Worm (Caenorhabditis elegans): ENCODE results near the gene idpc-1.

The idpc-1 gene

ce11 chrIII:11426906-11427305 lies at the start of gene idpc-1:
Gene idpc-1, plus strand, starts transcription at chrIII:11427206.
- TF ChIP-seq lin-13 (tag; optimal IDR thresholded peaks at IDR 0.05) (no peak), bed-3 (GFP tag; optimal IDR thresholded peaks at IDR 0.05) (no peak), tbx-8 (GFP tag; optimal IDR thresholded peaks at IDR 0.05) (no peak), snpc-4 (tag; optimal IDR thresholded peaks at IDR 0.05) (no peak), nhr-237 (tag; optimal IDR thresholded peaks at IDR 0.05) (no peak), mab-5 (tag; optimal IDR thresholded peaks at IDR 0.05) (no peak), nhr-76 (tag; optimal IDR thresholded peaks at IDR 0.05) (no peak), ces-1 (GFP tag; optimal IDR thresholded peaks at IDR 0.05) (no peak), mls-2 (tag; optimal IDR thresholded peaks at IDR 0.05) (no peak), nhr-2 (tag; optimal IDR thresholded peaks at IDR 0.05) (no peak), nhr-12 (tag; optimal IDR thresholded peaks at IDR 0.05) (no peak), zip-8 (tag; optimal IDR thresholded peaks at IDR 0.05) (no peak), hlh-1 (tag; optimal IDR thresholded peaks at IDR 0.05) (no peak), pha-4 (tag; optimal IDR thresholded peaks at IDR 0.05) (no peak)

- no peak for TF ChIP-seq lin-13 (tag; optimal IDR thresholded peaks at IDR 0.05)
- no peak for TF ChIP-seq mep-1 (tag; optimal IDR thresholded peaks at IDR 0.05)
Observed at ce11 chrIII:11377880-11378279, 49.1 kb upstream of the idpc-1 start, which contains the start of gene dpy-18. Gene dpy-18, minus strand, starts transcription at chrIII:11377980.

- TF ChIP-seq zip-8 (tag; optimal IDR thresholded peaks at IDR 0.05) (no peak), unc-120 (tag; optimal IDR thresholded peaks at IDR 0.05; ENCODE audit: poor library complexity, severe bottlenecking) (no peak), lsy-2 (tag; optimal IDR thresholded peaks at IDR 0.05) (no peak), nhr-12 (tag; optimal IDR thresholded peaks at IDR 0.05) (no peak), nhr-28 (tag; optimal IDR thresholded peaks at IDR 0.05) (no peak), nhr-76 (tag; optimal IDR thresholded peaks at IDR 0.05) (no peak), pha-4 (tag; optimal IDR thresholded peaks at IDR 0.05) (no peak)
Observed at ce11 chrIII:11378450-11378849, 48.6 kb upstream of the idpc-1 start.

- TF ChIP-seq mab-5 (tag; optimal IDR thresholded peaks at IDR 0.05) (no peak), nhr-237 (tag; optimal IDR thresholded peaks at IDR 0.05) (no peak), unc-120 (tag; optimal IDR thresholded peaks at IDR 0.05; ENCODE audit: poor library complexity, severe bottlenecking) (no peak), snpc-4 (tag; optimal IDR thresholded peaks at IDR 0.05) (no peak), ces-1 (GFP tag; optimal IDR thresholded peaks at IDR 0.05) (no peak), lin-13 (tag; optimal IDR thresholded peaks at IDR 0.05) (no peak), flh-1 (GFP tag; optimal IDR thresholded peaks at IDR 0.05) (no peak), blmp-1 (tag; optimal IDR thresholded peaks at IDR 0.05) (no peak), mep-1 (tag; optimal IDR thresholded peaks at IDR 0.05) (no peak), ham-2 (GFP tag; optimal IDR thresholded peaks at IDR 0.05) (no peak), ztf-11 (tag; optimal IDR thresholded peaks at IDR 0.05) (no peak), nhr-76 (tag; optimal IDR thresholded peaks at IDR 0.05) (no peak), lin-32 (GFP tag; optimal IDR thresholded peaks at IDR 0.05) (no peak), lsy-2 (tag; optimal IDR thresholded peaks at IDR 0.05) (no peak), ceh-43 (GFP tag; optimal IDR thresholded peaks at IDR 0.05) (no peak), sem-2 (GFP tag; optimal IDR thresholded peaks at IDR 0.05) (no peak), drap-1 (GFP tag; optimal IDR thresholded peaks at IDR 0.05) (no peak), nhr-12 (tag; optimal IDR thresholded peaks at IDR 0.05) (no peak), nhr-28 (tag; optimal IDR thresholded peaks at IDR 0.05) (no peak), sptf-1 (tag; optimal IDR thresholded peaks at IDR 0.05) (no peak)
Observed at ce11 chrIII:11378910-11379309, 48.1 kb upstream of the idpc-1 start.

ce11 chrIII:11380555-11380954 lies 46.5 kb upstream of the idpc-1 start:
- TF ChIP-seq hlh-1 (tag; optimal IDR thresholded peaks at IDR 0.05) (peak; percentile 91), mab-5 (tag; optimal IDR thresholded peaks at IDR 0.05) (no peak), M03D4.4 (tag; optimal IDR thresholded peaks at IDR 0.05) (peak; percentile 22)

- TF ChIP-seq mab-5 (tag; optimal IDR thresholded peaks at IDR 0.05) (no peak), elt-1 (tag; optimal IDR thresholded peaks at IDR 0.05; ENCODE audit: borderline replicate concordance, insufficient read depth) (peak; percentile 47), M03D4.4 (tag; optimal IDR thresholded peaks at IDR 0.05) (no peak), sptf-1 (tag; optimal IDR thresholded peaks at IDR 0.05) (no peak), nhr-237 (tag; optimal IDR thresholded peaks at IDR 0.05) (no peak)
Observed at ce11 chrIII:11381922-11382321, 45.1 kb upstream of the idpc-1 start, which contains the start of gene subs-4. Gene subs-4, plus strand, starts transcription at chrIII:11382222.
